Fruit fly (Drosophila melanogaster): ENCODE measurements around the gene CG34265.

DNA sequence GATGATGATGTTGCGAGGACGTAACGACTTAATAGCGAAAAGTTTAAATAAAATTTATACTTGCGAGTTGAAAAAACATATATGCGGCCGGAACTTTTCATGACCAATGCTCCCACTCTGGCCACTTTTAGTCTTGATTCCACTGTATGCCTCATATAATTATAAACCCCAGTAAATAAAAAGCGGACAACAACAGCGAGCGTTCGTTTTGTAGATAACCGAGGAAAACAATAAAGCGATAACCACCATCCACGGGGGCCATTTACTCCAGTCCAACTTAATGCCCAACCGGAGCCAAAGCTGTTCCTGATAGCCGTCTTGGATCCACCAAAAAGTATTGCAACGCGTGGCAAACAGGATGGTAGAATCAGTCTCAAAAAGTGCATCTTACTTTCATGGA lies 31.9 kb upstream of the CG34265 start:
- TF ChIP-seq CG10669 (GFP tag; optimal IDR thresholded peaks at IDR 0.05) (no peak), Lpt (GFP tag; optimal IDR thresholded peaks at IDR 0.05) (no peak), Ets96B (tag; optimal IDR thresholded peaks at IDR 0.05) (no peak), Blimp-1 (GFP tag; optimal IDR thresholded peaks at IDR 0.05) (no peak), CG3032 (tag; optimal IDR thresholded peaks at IDR 0.05) (no peak), Gug (GFP tag; IDR thresholded peaks at IDR 0.05) (no peak)

Measured in whole organism, prepupa.